Worm (Caenorhabditis elegans) whole organism, late embryonic: ENCODE results near the gene mam-1.

Experiments used
- C38D4.7 ChIP-seq: fragments of 200-800 bp; sonication (Bioruptor generic); optimal IDR thresholded peaks from 2 replicates; lab custom pipeline; 2018; ENCODE audit warnings: mild to moderate bottlenecking, missing genetic modification characterization, moderate library complexity, missing compliant biosample characterization
- K02D7.2 ChIP-seq: sonication (generic microtip); optimal IDR thresholded peaks from 2 replicates; lab custom pipeline; 2017; ENCODE audit warnings: mild to moderate bottlenecking, missing genetic modification characterization, missing compliant biosample characterization
- ceh-14 ChIP-seq: sonication (generic microtip); optimal IDR thresholded peaks from 2 replicates; lab custom pipeline; 2016; ENCODE audit warnings: missing genotype, missing genetic modification characterization, missing compliant biosample characterization
- ceh-18 ChIP-seq: sonication (generic microtip); optimal IDR thresholded peaks from 2 replicates; lab custom pipeline; 2016; ENCODE audit warnings: missing genetic modification characterization, missing compliant biosample characterization
- ceh-31 ChIP-seq: sonication (generic microtip); optimal IDR thresholded peaks from 2 replicates; lab custom pipeline; 2016; ENCODE audit warnings: missing genetic modification characterization, missing compliant biosample characterization
- dve-1 ChIP-seq: sonication (generic microtip); optimal IDR thresholded peaks from 2 replicates; lab custom pipeline; 2017; ENCODE audit warnings: antibody characterized with exemption, mild to moderate bottlenecking, missing genetic modification characterization, missing compliant biosample characterization
- fkh-10 ChIP-seq: fragments of 150-350 bp; optimal IDR thresholded peaks from 2 replicates; lab custom pipeline; 2014; ENCODE audit warnings: missing biosample characterization, missing genetic modification reagents, missing genetic modification characterization
- madf-2 ChIP-seq: sonication (generic microtip); optimal IDR thresholded peaks from 2 replicates; lab custom pipeline; 2017; ENCODE audit warnings: missing genetic modification characterization, missing compliant biosample characterization
- pha-4 ChIP-seq: fragments of 150-350 bp; optimal IDR thresholded peaks from 2 replicates; lab custom pipeline; 2018; ENCODE audit warnings: missing biosample characterization, missing genetic modification reagents, missing genetic modification characterization
- unc-3 ChIP-seq, 2 experiments: fragments of 200-800 bp in 1 of 2; sonication (Bioruptor generic) in 1 of 2; sonication (generic microtip) in 1 of 2; conservative IDR thresholded peaks in 1 of 2; optimal IDR thresholded peaks in 1 of 2; 2 replicates each; pipeline versions ENCODE4 v1.3.6 to Lab custom; 2016 to 2022; ENCODE audit warnings: missing compliant biosample characterization in 2 of 2, missing genetic modification characterization in 2 of 2, missing genetic modification reagents in 1 of 2

ce11 chrX:910337-910736 is 22.1 kb upstream of the mam-1 start:
- no peak for TF ChIP-seq fkh-10
- TF ChIP-seq ceh-14 (tag; lab: Kevin White, UChicago) = no peak
- no peak for TF ChIP-seq pha-4 (tag; lab: Kevin White, UChicago)
- no peak for TF ChIP-seq K02D7.2
- no peak for TF ChIP-seq C38D4.7
- TF ChIP-seq ceh-18 (tag; lab: Kevin White, UChicago) = no peak
- no peak for TF ChIP-seq ceh-31
- no peak for TF ChIP-seq madf-2 (tag; lab: Kevin White, UChicago)
- no peak for TF ChIP-seq dve-1
- TF ChIP-seq unc-3 (GFP tag; conservative IDR thresholded peaks at IDR 0.05; lab: Robert Waterston, UW) = no peak
- no peak for TF ChIP-seq unc-3 (tag; optimal IDR thresholded peaks at IDR 0.05; lab: Kevin White, UChicago)
